Worm (Caenorhabditis elegans) whole organism, L2 larva: ENCODE data around the gene gur-3.

Experiments
- C34F6.9 ChIP-seq: fragments of 150-350 bp; optimal IDR thresholded peaks from 2 replicates; lab custom pipeline; 2014; ENCODE audit warnings: missing biosample characterization, missing genetic modification characterization
- F13H6.1 ChIP-seq: sonication (generic microtip); optimal IDR thresholded peaks from 2 replicates; lab custom pipeline; 2016; ENCODE audit warnings: missing genetic modification characterization, missing compliant biosample characterization
- R02D3.7 ChIP-seq: fragments of 150-350 bp; optimal IDR thresholded peaks from 2 replicates; lab custom pipeline; 2014; ENCODE audit warnings: missing biosample characterization, missing genetic modification characterization
- Y55F3AM.14 ChIP-seq: fragments of 200-800 bp; sonication (Bioruptor generic); optimal IDR thresholded peaks from 2 replicates; lab custom pipeline; 2018; ENCODE audit warnings: mild to moderate bottlenecking, missing genetic modification characterization, missing compliant biosample characterization
- ZK546.5 ChIP-seq: sonication (generic microtip); optimal IDR thresholded peaks from 2 replicates; lab custom pipeline; 2017; ENCODE audit warnings: missing biosample characterization, missing genetic modification characterization
- alr-1 ChIP-seq: fragments of 150-350 bp; optimal IDR thresholded peaks from 2 replicates; lab custom pipeline; 2014; ENCODE audit warnings: missing biosample characterization, missing genetic modification characterization
- aly-2 ChIP-seq: fragments of 150-350 bp; optimal IDR thresholded peaks from 2 replicates; lab custom pipeline; 2014; ENCODE audit warnings: missing biosample characterization, missing genetic modification characterization
- ama-1 ChIP-seq: fragments of 150-350 bp; optimal IDR thresholded peaks from 2 replicates; lab custom pipeline; 2018; ENCODE audit warnings: inconsistent platforms
- blmp-1 ChIP-seq: sonication (generic microtip); optimal IDR thresholded peaks from 2 replicates; lab custom pipeline; 2017; ENCODE audit warnings: missing genetic modification characterization, mild to moderate bottlenecking, missing compliant biosample characterization, antibody characterized with exemption, moderate library complexity; ENCODE audit not compliant: insufficient read depth
- ceh-16 ChIP-seq: fragments of 150-350 bp; optimal IDR thresholded peaks from 2 replicates; lab custom pipeline; 2014; ENCODE audit warnings: missing biosample characterization, missing genetic modification characterization
- ceh-82 ChIP-seq: fragments of 150-350 bp; optimal IDR thresholded peaks from 2 replicates; lab custom pipeline; 2014; ENCODE audit warnings: missing biosample characterization, missing genetic modification characterization
- crh-2 ChIP-seq: sonication (generic microtip); optimal IDR thresholded peaks from 2 replicates; lab custom pipeline; 2017; ENCODE audit warnings: missing biosample characterization, missing genetic modification characterization
- dmd-4 ChIP-seq: sonication (generic microtip); optimal IDR thresholded peaks from 2 replicates; lab custom pipeline; 2017; ENCODE audit warnings: missing biosample characterization, missing genetic modification characterization
- fos-1 ChIP-seq: fragments of 150-350 bp; optimal IDR thresholded peaks from 2 replicates; lab custom pipeline; 2014; ENCODE audit warnings: missing biosample characterization, missing genetic modification characterization
- gmeb-1 ChIP-seq: fragments of 150-350 bp; optimal IDR thresholded peaks from 2 replicates; lab custom pipeline; 2014; ENCODE audit warnings: missing biosample characterization, missing genetic modification characterization
- lsy-2 ChIP-seq, 2 experiments: fragments of 150-350 bp in 1 of 2; sonication (generic microtip) in 1 of 2; optimal IDR thresholded peaks; 2 replicates each; lab custom pipeline; 2014 to 2017; ENCODE audit warnings: missing biosample characterization in 2 of 2, missing genetic modification characterization in 2 of 2
- mdl-1 ChIP-seq, 2 experiments: fragments of 150-350 bp in 1 of 2; sonication (generic microtip) in 1 of 2; optimal IDR thresholded peaks; 2 replicates each; lab custom pipeline; 2017; ENCODE audit warnings: missing biosample characterization in 2 of 2, missing genetic modification characterization in 2 of 2
- nhr-10 ChIP-seq: sonication (generic microtip); optimal IDR thresholded peaks from 2 replicates; lab custom pipeline; 2017; ENCODE audit warnings: missing biosample characterization, missing genetic modification characterization
- nhr-11 ChIP-seq: fragments of 150-350 bp; optimal IDR thresholded peaks from 2 replicates; lab custom pipeline; 2014; ENCODE audit warnings: missing biosample characterization, missing genetic modification characterization
- nhr-12 ChIP-seq: fragments of 150-350 bp; optimal IDR thresholded peaks from 2 replicates; lab custom pipeline; 2014; ENCODE audit warnings: missing biosample characterization, missing genetic modification characterization
- nhr-21 ChIP-seq: fragments of 150-350 bp; optimal IDR thresholded peaks from 2 replicates; lab custom pipeline; 2014; ENCODE audit warnings: missing biosample characterization, missing genetic modification characterization
- nhr-23 ChIP-seq: fragments of 150-350 bp; optimal IDR thresholded peaks from 2 replicates; lab custom pipeline; 2014; ENCODE audit warnings: missing biosample characterization, missing genetic modification reagents, missing genetic modification characterization
- nhr-237 ChIP-seq: fragments of 150-350 bp; optimal IDR thresholded peaks from 2 replicates; lab custom pipeline; 2014; ENCODE audit warnings: missing biosample characterization, missing genetic modification characterization
- nhr-77 ChIP-seq: fragments of 150-350 bp; optimal IDR thresholded peaks from 2 replicates; lab custom pipeline; 2014; ENCODE audit warnings: missing biosample characterization, missing genetic modification characterization
- peb-1 ChIP-seq: fragments of 150-350 bp; optimal IDR thresholded peaks from 2 replicates; lab custom pipeline; 2014; ENCODE audit warnings: missing biosample characterization, missing genetic modification characterization
- sem-4 ChIP-seq: fragments of 150-350 bp; optimal IDR thresholded peaks from 2 replicates; lab custom pipeline; 2014; ENCODE audit warnings: missing biosample characterization, missing genetic modification reagents, missing genetic modification characterization
- sma-3 ChIP-seq: sonication (generic microtip); optimal IDR thresholded peaks from 2 replicates; lab custom pipeline; 2016; ENCODE audit warnings: missing genetic modification reagents, missing genetic modification characterization, missing compliant biosample characterization
- sma-9 ChIP-seq, 2 experiments: fragments of 150-350 bp in 1 of 2; sonication (generic microtip) in 1 of 2; optimal IDR thresholded peaks; 2 replicates each; lab custom pipeline; 2014 to 2016; ENCODE audit warnings: missing genetic modification characterization in 2 of 2, mild to moderate bottlenecking in 1 of 2, missing biosample characterization in 1 of 2, missing compliant biosample characterization in 1 of 2, missing genetic modification reagents in 1 of 2, moderate library complexity in 1 of 2
- snpc-4 ChIP-seq: fragments of 150-350 bp; optimal IDR thresholded peaks from 2 replicates; lab custom pipeline; 2014; ENCODE audit warnings: missing biosample characterization, missing genetic modification characterization
- unc-39 ChIP-seq: fragments of 150-350 bp; optimal IDR thresholded peaks from 2 replicates; lab custom pipeline; 2014; ENCODE audit warnings: missing biosample characterization, missing genetic modification characterization
- unc-55 ChIP-seq: fragments of 150-350 bp; sonication (generic microtip); optimal IDR thresholded peaks from 3 replicates; lab custom pipeline; 2014; ENCODE audit warnings: missing biosample characterization, missing genetic modification reagents, missing genetic modification characterization
- zag-1 ChIP-seq: fragments of 150-350 bp; optimal IDR thresholded peaks from 2 replicates; lab custom pipeline; 2014; ENCODE audit warnings: missing biosample characterization, missing genetic modification characterization
- ztf-11 ChIP-seq: sonication (generic microtip); optimal IDR thresholded peaks from 2 replicates; lab custom pipeline; 2017; ENCODE audit warnings: missing biosample characterization, missing genetic modification characterization

gur-3 gene

DNA sequence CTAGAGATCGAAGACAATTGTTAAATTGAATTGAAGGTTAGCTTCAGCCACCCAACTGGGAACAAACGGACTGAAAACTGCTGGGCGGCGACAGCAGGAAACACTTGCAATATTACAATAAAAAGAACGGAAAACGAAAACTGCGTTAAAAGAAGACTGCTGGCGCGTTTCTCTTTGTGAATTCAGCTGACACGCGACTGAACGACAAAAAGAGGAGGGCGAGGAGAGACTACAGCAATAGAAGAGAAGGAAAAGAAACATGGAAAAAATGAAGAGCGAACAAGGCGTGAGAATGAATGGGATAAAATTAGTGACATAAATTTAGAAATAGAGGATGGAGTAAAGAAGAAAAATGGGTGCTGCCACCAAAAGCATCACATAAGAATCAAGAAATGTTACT lies 28.4 kb downstream of the gur-3 start (continued):
- TF ChIP-seq sem-4 = peak; percentile 93
- peak; percentile 31 for TF ChIP-seq nhr-237 (tag; lab: Kevin White, UChicago)
- TF ChIP-seq dmd-4 (tag; lab: Kevin White, UChicago) = peak; percentile 18
- TF ChIP-seq ZK546.5 (tag; lab: Kevin White, UChicago) = no peak
- TF ChIP-seq lsy-2 (tag; optimal IDR thresholded peaks at IDR 0.05; lab: Kevin White, UChicago) = peak; percentile 78 to 94
- TF ChIP-seq ceh-82 (tag; lab: Kevin White, UChicago) = peak; percentile 19
- TF ChIP-seq ceh-16 = no peak
- TF ChIP-seq nhr-10 (tag; lab: Kevin White, UChicago) = no peak
- TF ChIP-seq blmp-1 = peak; percentile 52
- TF ChIP-seq ztf-11 (tag; lab: Kevin White, UChicago) = no peak
- TF ChIP-seq F13H6.1 (tag; lab: Kevin White, UChicago) = peak; percentile 93
- TF ChIP-seq sma-3 (GFP tag; lab: Kevin White, UChicago) = peak; percentile 90
- peak; percentile 96 for TF ChIP-seq sma-9 (GFP tag; optimal IDR thresholded peaks at IDR 0.05; lab: Kevin White, UChicago)
- no peak for TF ChIP-seq sma-9 (tag; optimal IDR thresholded peaks at IDR 0.05; lab: Kevin White, UChicago)
- TF ChIP-seq unc-55 (GFP tag; lab: Kevin White, UChicago) = peak; percentile 56
- TF ChIP-seq nhr-21 = peak; percentile 91
- TF ChIP-seq Y55F3AM.14 (GFP tag; lab: Kevin White, UChicago) = no peak
- TF ChIP-seq, all 48 proteins: peak for 29

DNA sequence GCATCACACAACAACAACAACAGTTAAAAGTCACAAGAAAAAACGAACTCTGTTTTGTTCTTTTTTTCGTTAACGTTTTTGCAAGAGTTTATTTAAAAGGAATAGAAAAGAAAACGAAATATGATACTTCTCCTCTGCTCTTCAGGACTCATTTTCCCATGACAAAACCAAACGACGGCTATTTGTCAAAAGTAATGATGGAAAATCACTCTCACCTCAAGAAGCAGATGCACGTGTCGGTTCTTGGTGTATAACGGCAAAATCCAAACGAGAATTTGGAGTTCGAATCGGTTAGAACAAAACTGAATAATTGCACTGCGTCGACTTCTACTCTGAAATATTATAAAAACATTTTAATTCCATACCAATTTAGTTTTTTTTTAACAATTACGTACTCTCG lies 29.1 kb downstream of the gur-3 start:
- no peak for TF ChIP-seq blmp-1
- TF ChIP-seq C34F6.9 (tag; lab: Kevin White, UChicago) = peak; percentile 8

DNA sequence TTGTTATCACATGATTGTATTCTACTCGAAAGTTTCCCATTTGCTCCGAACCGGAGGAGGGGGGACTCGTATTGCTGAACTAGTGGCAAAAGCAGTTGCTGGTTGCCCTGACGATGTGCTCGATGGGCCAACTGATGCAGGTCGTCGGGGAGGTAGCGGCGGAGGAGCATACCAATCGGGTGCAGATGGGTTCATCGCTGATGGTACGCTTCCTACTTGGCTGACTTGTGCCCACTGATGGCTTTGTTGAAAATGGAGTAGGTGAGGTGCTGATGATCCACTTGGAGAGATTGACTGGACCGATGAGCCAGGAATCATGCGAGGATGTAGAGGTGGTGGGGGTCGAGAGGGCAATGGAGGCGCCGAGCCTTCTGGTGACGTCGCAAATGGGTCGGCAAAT lies 32.5 kb downstream of the gur-3 start:
- TF ChIP-seq nhr-12 (tag; lab: Kevin White, UChicago) (no peak), crh-2 (no peak), zag-1 (tag; lab: Kevin White, UChicago) (no peak), C34F6.9 (tag; lab: Kevin White, UChicago) (no peak), alr-1 (no peak), nhr-23 (tag; lab: Kevin White, UChicago) (no peak), unc-39 (tag; lab: Kevin White, UChicago) (no peak), fos-1 (no peak), ceh-16 (no peak), aly-2 (tag; lab: Kevin White, UChicago) (no peak), snpc-4 (tag; lab: Kevin White, UChicago) (no peak), blmp-1 (no peak), R02D3.7 (tag; lab: Kevin White, UChicago) (no peak), mdl-1 (tag; optimal IDR thresholded peaks at IDR 0.05; lab: Kevin White, UChicago) (no peak), gmeb-1 (no peak)

- TF ChIP-seq ama-1 (lab: Kevin White, UChicago) = no peak
- peak; percentile 40 for TF ChIP-seq F13H6.1 (tag; lab: Kevin White, UChicago)
- peak; percentile 21 for TF ChIP-seq sma-9 (GFP tag; optimal IDR thresholded peaks at IDR 0.05; lab: Kevin White, UChicago)
- no peak for TF ChIP-seq sma-9 (tag; optimal IDR thresholded peaks at IDR 0.05; lab: Kevin White, UChicago)
- peak; percentile 52 for TF ChIP-seq unc-55 (GFP tag; lab: Kevin White, UChicago)
- no peak for TF ChIP-seq nhr-11 (tag; lab: Kevin White, UChicago)
- TF ChIP-seq C34F6.9 (tag; lab: Kevin White, UChicago) = peak; percentile 38
- TF ChIP-seq ztf-11 (tag; lab: Kevin White, UChicago) = no peak
- no peak for TF ChIP-seq nhr-237 (tag; lab: Kevin White, UChicago)
- peak; percentile 31 for TF ChIP-seq peb-1 (tag; lab: Kevin White, UChicago)
Observed at ce11 chrX:10372556-10372955, 33.5 kb downstream of the gur-3 start, which contains the start of gene Y49A10A.2. Y49A10A.2 (minus strand) TSS chrX:10372664.

DNA sequence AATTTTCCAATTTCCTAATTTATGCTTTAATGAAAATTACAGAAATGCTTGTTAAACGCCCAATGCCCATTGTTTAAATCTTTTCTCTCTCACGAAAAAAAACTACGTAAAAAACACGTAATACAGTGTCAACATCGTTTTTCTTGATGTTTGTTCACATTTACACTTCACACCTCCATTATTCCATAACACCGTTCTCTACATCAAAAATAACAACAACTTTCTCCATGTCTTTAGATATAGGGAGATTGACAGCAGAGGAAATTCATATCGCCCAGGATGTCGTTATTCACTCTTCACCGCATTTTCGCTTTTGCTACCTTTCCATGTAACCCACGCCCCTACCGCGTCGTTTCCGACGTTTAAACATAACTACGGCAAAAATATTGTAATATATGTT lies 48.0 kb downstream of the gur-3 start, which contains the start of gene efhc-1:
Gene efhc-1 (plus strand): TSS at position 301 of the 400 bp plus-strand sequence.
- no peak for TF ChIP-seq dmd-4 (tag; lab: Kevin White, UChicago)

DNA sequence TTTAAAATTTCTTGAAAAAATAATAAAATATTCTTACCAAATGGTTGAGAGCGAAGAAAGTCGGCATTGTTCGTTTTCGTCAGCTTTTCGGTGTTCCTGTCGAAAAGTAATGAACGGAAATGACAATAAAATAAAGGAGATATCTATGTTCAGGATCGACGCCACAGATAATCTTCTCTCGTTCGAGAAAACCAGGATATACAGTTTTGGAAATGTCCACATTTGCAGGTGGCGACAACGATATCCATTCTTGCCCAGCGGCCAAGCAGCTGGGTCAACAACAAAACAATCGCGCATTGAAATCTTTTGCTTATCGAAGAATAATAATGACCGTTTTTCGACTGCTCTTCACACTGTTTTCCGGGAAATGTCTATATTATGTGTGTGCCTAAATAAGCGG lies 50.5 kb downstream of the gur-3 start, which contains the start of gene R07E3.7:
Gene R07E3.7 (minus strand): TSS at position 101 of the 400 bp plus-strand sequence.
- TF ChIP-seq nhr-77 (tag; lab: Kevin White, UChicago) (no peak), ztf-11 (tag; lab: Kevin White, UChicago) (no peak)
